Fruit fly (Drosophila melanogaster): ENCODE data around the gene IPIP.

Gene IPIP

DNA sequence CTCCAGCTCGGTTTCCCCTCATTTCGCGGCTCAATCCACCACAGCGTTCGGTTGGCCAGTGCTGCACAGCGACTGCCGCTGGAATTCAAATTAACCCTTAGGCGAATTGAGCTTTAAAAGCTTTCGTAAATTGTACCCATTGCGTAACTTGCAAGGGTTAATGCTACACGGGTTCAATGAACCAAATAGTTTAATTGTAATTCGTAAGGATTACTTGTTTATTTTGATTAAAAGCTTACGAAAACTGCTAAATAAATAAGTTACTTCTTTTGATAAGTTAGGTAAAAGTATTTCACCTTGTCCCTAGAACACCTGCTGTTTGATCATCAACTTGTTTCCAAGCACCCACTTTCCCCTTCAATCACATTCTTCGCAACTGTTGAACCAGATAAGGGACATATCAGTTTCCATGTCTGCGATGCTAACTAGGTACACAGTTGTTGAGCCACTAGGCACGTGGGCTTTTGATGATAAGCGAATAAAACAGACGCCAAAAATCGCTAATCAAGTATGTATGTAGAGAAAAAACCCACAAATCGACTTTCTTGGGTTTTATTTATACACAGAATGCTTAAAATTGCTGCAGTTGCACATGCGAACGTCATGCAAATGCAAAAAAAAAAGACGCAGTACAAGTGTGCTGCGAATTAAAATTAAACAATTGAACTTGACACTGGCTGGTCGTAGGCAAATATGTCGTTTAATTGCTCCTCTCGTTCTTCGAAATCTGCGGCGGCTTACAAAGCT, 1.7 kb upstream of the IPIP start, which contains the start of gene Pfas (continued):
- TF ChIP-seq lov (optimal IDR thresholded peaks at IDR 0.05): no peak
- no peak for TF ChIP-seq lov (GFP tag; IDR thresholded peaks at IDR 0.05)
- TF ChIP-seq Atf6 (GFP tag; IDR thresholded peaks at IDR 0.05): peak; percentile 61
- peak; percentile 14 for TF ChIP-seq chn (GFP tag; optimal IDR thresholded peaks at IDR 0.05)
- no peak for TF ChIP-seq yki (optimal IDR thresholded peaks at IDR 0.05)
- no peak for TF ChIP-seq CG8290 (GFP tag; optimal IDR thresholded peaks at IDR 0.05)
- TF ChIP-seq CG8290 (tag; optimal IDR thresholded peaks at IDR 0.05): peak in 1 of 2 experiments; percentile 89
- TF ChIP-seq bbx (GFP tag; IDR thresholded peaks at IDR 0.05; ENCODE audit: partially characterized antibody): 0 out of 2 replicates have a peak, but pooled peaks have one; percentile 22
- TF ChIP-seq CG11456 (GFP tag; IDR thresholded peaks at IDR 0.05): 0 out of 3 replicates have a peak, but pooled peaks have one; percentile 34
- peak; percentile 45 for TF ChIP-seq Hsf (GFP tag; optimal IDR thresholded peaks at IDR 0.05)
- TF ChIP-seq onecut (GFP tag; IDR thresholded peaks at IDR 0.05): peak; percentile 43; the same call in 1 of the 2 replicates
- no peak for TF ChIP-seq Optix (GFP tag; IDR thresholded peaks at IDR 0.05)
- TF ChIP-seq Sox100B (GFP tag; optimal IDR thresholded peaks at IDR 0.05): no peak
- peak; percentile 44 for TF ChIP-seq shn (GFP tag; optimal IDR thresholded peaks at IDR 0.05)
- TF ChIP-seq hth (optimal IDR thresholded peaks at IDR 0.05): no peak
- TF ChIP-seq Spps (tag; optimal IDR thresholded peaks at IDR 0.05): no peak
- no peak for TF ChIP-seq h (optimal IDR thresholded peaks at IDR 0.05)
- TF ChIP-seq CG11085 (GFP tag; IDR thresholded peaks at IDR 0.05): no peak
- no peak for TF ChIP-seq ato (GFP tag; IDR thresholded peaks at IDR 0.05; ENCODE audit: partially characterized antibody)
- TF ChIP-seq tna (GFP tag; IDR thresholded peaks at IDR 0.05; ENCODE audit: partially characterized antibody): no peak
- TF ChIP-seq Poxn (GFP tag; IDR thresholded peaks at IDR 0.05): no peak
- TF ChIP-seq disco-r (GFP tag; optimal IDR thresholded peaks at IDR 0.05): no peak
- no peak for TF ChIP-seq z (GFP tag; IDR thresholded peaks at IDR 0.05)
- TF ChIP-seq CG6175 (GFP tag; IDR thresholded peaks at IDR 0.05): no peak
- no peak for TF ChIP-seq CG5953 (GFP tag; IDR thresholded peaks at IDR 0.05)
- peak; percentile 58 for TF ChIP-seq CG13894 (tag; optimal IDR thresholded peaks at IDR 0.05)
- TF ChIP-seq CG9932 (GFP tag; IDR thresholded peaks at IDR 0.05): peak; percentile 68
- TF ChIP-seq nmo (GFP tag; optimal IDR thresholded peaks at IDR 0.05): no peak
- TF ChIP-seq CG6813 (GFP tag; optimal IDR thresholded peaks at IDR 0.05): no peak
- TF ChIP-seq nom (GFP tag; optimal IDR thresholded peaks at IDR 0.05): no peak
- no peak for TF ChIP-seq bowl (GFP tag; IDR thresholded peaks at IDR 0.05)
- TF ChIP-seq CG10462 (GFP tag; optimal IDR thresholded peaks at IDR 0.05): no peak
- TF ChIP-seq Med (GFP tag): peak; percentile 96
- peak; percentile 81 for TF ChIP-seq Dp (GFP tag; optimal IDR thresholded peaks at IDR 0.05)
- TF ChIP-seq CG3065 (GFP tag; optimal IDR thresholded peaks at IDR 0.05): no peak
- TF ChIP-seq CTCF (GFP tag; optimal IDR thresholded peaks at IDR 0.05): peak; percentile 7
- TF ChIP-seq ERR (GFP tag; optimal IDR thresholded peaks at IDR 0.05): peak; percentile 46
- TF ChIP-seq org-1 (GFP tag; optimal IDR thresholded peaks at IDR 0.05): peak; percentile 25
- TF ChIP-seq sens (GFP tag): peak; percentile 87
- no peak for TF ChIP-seq CG17612 (GFP tag; IDR thresholded peaks at IDR 0.05)
- no peak for TF ChIP-seq Neu2 (GFP tag; optimal IDR thresholded peaks at IDR 0.05; ENCODE audit: borderline replicate concordance)
- TF ChIP-seq Side (GFP tag; optimal IDR thresholded peaks at IDR 0.05): peak; percentile 50
- no peak for TF ChIP-seq CG12744 (GFP tag; optimal IDR thresholded peaks at IDR 0.05)
- TF ChIP-seq CG30403 (GFP tag; optimal IDR thresholded peaks at IDR 0.05): peak; percentile 66
- TF ChIP-seq zf30C (GFP tag; optimal IDR thresholded peaks at IDR 0.05): no peak
- TF ChIP-seq dm (GFP tag; optimal IDR thresholded peaks at IDR 0.05): peak; percentile 39
- peak; percentile 18 for TF ChIP-seq ash1 (GFP tag; optimal IDR thresholded peaks at IDR 0.05)
- TF ChIP-seq Hand (GFP tag; optimal IDR thresholded peaks at IDR 0.05): peak; percentile 23
- no peak for TF ChIP-seq B-H1 (GFP tag; IDR thresholded peaks at IDR 0.05)
- peak; percentile 34 for TF ChIP-seq Sry-δ (GFP tag; optimal IDR thresholded peaks at IDR 0.05)
- peak; percentile 37 for TF ChIP-seq MBD-R2 (GFP tag; IDR thresholded peaks at IDR 0.05)
- no peak for TF ChIP-seq CG13123 (GFP tag; optimal IDR thresholded peaks at IDR 0.05)
- peak; percentile 33 for TF ChIP-seq Max (GFP tag; optimal IDR thresholded peaks at IDR 0.05)
